Fruit fly (Drosophila melanogaster) whole organism, embryonic: ENCODE results near the gene CG3544.

ENCODE experiments used
- Abd-B ChIP-seq: fragments of 200-800 bp; sonication (Bioruptor generic); optimal IDR thresholded peaks from 2 replicates; lab custom pipeline; 2018; ENCODE audit warnings: missing biosample characterization, mild to moderate bottlenecking, missing genetic modification characterization, moderate library complexity
- Antp ChIP-seq: fragments of 200-800 bp; sonication (Bioruptor generic); optimal IDR thresholded peaks from 3 replicates; lab custom pipeline; 2016; ENCODE audit warnings: missing biosample characterization, missing genetic modification characterization
- CG12219 ChIP-seq: fragments of 200-800 bp; sonication (Bioruptor generic); optimal IDR thresholded peaks from 3 replicates; lab custom pipeline; 2018; ENCODE audit warnings: missing biosample characterization, mild to moderate bottlenecking, missing genetic modification characterization
- CG12744 ChIP-seq: fragments of 200-800 bp; sonication (Bioruptor generic); optimal IDR thresholded peaks from 2 replicates; lab custom pipeline; 2016; ENCODE audit warnings: missing biosample characterization, missing genetic modification characterization
- CG15011 ChIP-seq: fragments of 200-800 bp; sonication (Bioruptor generic); optimal IDR thresholded peaks from 3 replicates; lab custom pipeline; 2018; ENCODE audit warnings: missing biosample characterization, mild to moderate bottlenecking, missing genetic modification characterization
- CG15696 ChIP-seq: fragments of 200-800 bp; sonication (Bioruptor generic); optimal IDR thresholded peaks from 2 replicates; lab custom pipeline; 2019; ENCODE audit warnings: missing biosample characterization, mild to moderate bottlenecking, missing genetic modification characterization, moderate library complexity
- CG16813 ChIP-seq: fragments of 200-800 bp; sonication (Bioruptor generic); IDR thresholded peaks from 3 replicates; pipeline ENCODE4 v1.3.6; 2022; ENCODE audit warnings: missing biosample characterization, missing genetic modification characterization; ENCODE audit not compliant: partially characterized antibody
- CG18476 ChIP-seq: fragments of 200-800 bp; sonication (Bioruptor generic); optimal IDR thresholded peaks from 2 replicates; lab custom pipeline; 2016; ENCODE audit warnings: missing biosample characterization, mild to moderate bottlenecking, missing genetic modification characterization
- CG30403 ChIP-seq: fragments of 200-800 bp; sonication (Bioruptor generic); optimal IDR thresholded peaks from 3 replicates; lab custom pipeline; 2016; ENCODE audit warnings: missing biosample characterization, missing genetic modification characterization
- CG31365 ChIP-seq: fragments of 200-800 bp; sonication (Bioruptor generic); optimal IDR thresholded peaks from 2 replicates; lab custom pipeline; 2018; ENCODE audit warnings: missing biosample characterization, mild to moderate bottlenecking, missing genetic modification characterization
- CG31388 ChIP-seq: fragments of 200-800 bp; sonication (Bioruptor generic); optimal IDR thresholded peaks from 2 replicates; lab custom pipeline; 2016; ENCODE audit warnings: missing biosample characterization, missing genetic modification characterization
- CG34422 ChIP-seq: fragments of 200-800 bp; sonication (Bioruptor generic); IDR thresholded peaks from 3 replicates; pipeline ENCODE4 v1.3.6; 2022; ENCODE audit warnings: missing biosample characterization, missing genetic modification characterization
- CG4282 ChIP-seq: fragments of 200-800 bp; sonication (Bioruptor generic); optimal IDR thresholded peaks from 2 replicates; lab custom pipeline; 2016; ENCODE audit warnings: missing biosample characterization, missing genetic modification characterization
- CG4424 ChIP-seq: fragments of 200-800 bp; sonication (Bioruptor generic); optimal IDR thresholded peaks from 3 replicates; lab custom pipeline; 2016; ENCODE audit warnings: missing biosample characterization, missing genetic modification characterization
- CG4820 ChIP-seq: fragments of 200-800 bp; sonication (Bioruptor generic); optimal IDR thresholded peaks from 3 replicates; lab custom pipeline; 2016; ENCODE audit warnings: missing biosample characterization, missing genetic modification characterization
- CG7271 ChIP-seq: fragments of 200-800 bp; sonication (Bioruptor generic); optimal IDR thresholded peaks from 2 replicates; lab custom pipeline; 2018; ENCODE audit warnings: missing biosample characterization, mild to moderate bottlenecking, missing genetic modification characterization, moderate library complexity
- CG7357 ChIP-seq: fragments of 200-800 bp; sonication (Bioruptor generic); IDR thresholded peaks from 3 replicates; pipeline ENCODE4 v1.3.6; 2022; ENCODE audit warnings: missing biosample characterization, missing genetic modification characterization
- CG7839 ChIP-seq: fragments of 200-800 bp; sonication (Bioruptor generic); optimal IDR thresholded peaks from 3 replicates; lab custom pipeline; 2018; ENCODE audit warnings: missing biosample characterization, mild to moderate bottlenecking, missing genetic modification characterization, moderate library complexity
- D ChIP-seq, 2 experiments: fragments of 200-800 bp in 1 of 2; fragments of >200 bp in 1 of 2; sonication (Bioruptor generic) in 1 of 2; optimal IDR thresholded peaks; 2 replicates in 1 of 2; 3 replicates in 1 of 2; lab custom pipeline; 2017; ENCODE audit warnings: mild to moderate bottlenecking in 1 of 2, missing biosample characterization in 1 of 2, missing genetic modification characterization in 1 of 2, missing genetic modification reagents in 1 of 2
- Dbx ChIP-seq: fragments of 200-800 bp; sonication (Bioruptor generic); IDR thresholded peaks from 3 replicates; pipeline ENCODE4 v1.3.6; 2022; ENCODE audit warnings: missing biosample characterization, missing genetic modification characterization
- Dip2 ChIP-seq: fragments of 200-800 bp; sonication (Bioruptor generic); IDR thresholded peaks from 2 replicates; pipeline ENCODE4 v1.3.6; 2022; ENCODE audit warnings: missing biosample characterization, missing genetic modification characterization
- Dll ChIP-seq: fragments of 200-800 bp; sonication (Bioruptor generic); IDR thresholded peaks from 4 replicates; pipeline ENCODE4 v1.3.6; 2022; ENCODE audit warnings: missing biosample characterization, missing genetic modification characterization; ENCODE audit not compliant: partially characterized antibody
- E2f1 ChIP-seq: fragments of 200-800 bp; sonication (Bioruptor generic); IDR thresholded peaks from 2 replicates; pipeline ENCODE4 v1.3.6; 2022; ENCODE audit warnings: missing biosample characterization, missing genetic modification characterization
- Ets65A ChIP-seq: fragments of 200-800 bp; sonication (Bioruptor generic); peaks from one replicate; lab custom pipeline; 2016; ENCODE audit warnings: missing biosample characterization, missing genetic modification characterization
- Fer3 ChIP-seq: fragments of 200-800 bp; sonication (Bioruptor generic); optimal IDR thresholded peaks from 2 replicates; lab custom pipeline; 2018; ENCODE audit warnings: missing biosample characterization, mild to moderate bottlenecking, missing genetic modification characterization, moderate library complexity
- H2.0 ChIP-seq: fragments of 200-800 bp; sonication (Bioruptor generic); IDR thresholded peaks from 2 replicates; pipeline ENCODE4 v1.3.6; 2022; ENCODE audit warnings: missing biosample characterization, missing genetic modification characterization
- Hey ChIP-seq: fragments of 200-800 bp; sonication (Bioruptor generic); optimal IDR thresholded peaks from 3 replicates; lab custom pipeline; 2018; ENCODE audit warnings: missing biosample characterization, mild to moderate bottlenecking, missing genetic modification characterization
- NC2α ChIP-seq: fragments of 200-800 bp; sonication (Bioruptor generic); optimal IDR thresholded peaks from 2 replicates; lab custom pipeline; 2016; ENCODE audit warnings: missing biosample characterization, missing genetic modification characterization
- Ravus ChIP-seq: fragments of 200-800 bp; sonication (Bioruptor generic); IDR thresholded peaks from 2 replicates; pipeline ENCODE4 v1.3.6; 2022; ENCODE audit warnings: missing biosample characterization, missing genetic modification characterization
- Rfx ChIP-seq: fragments of 200-800 bp; sonication (Bioruptor generic); IDR thresholded peaks from 2 replicates; pipeline ENCODE4 v1.3.6; 2022; ENCODE audit warnings: missing biosample characterization, missing genetic modification characterization
- Six4 ChIP-seq: fragments of 200-800 bp; sonication (Bioruptor generic); optimal IDR thresholded peaks from 2 replicates; lab custom pipeline; 2016; ENCODE audit warnings: missing biosample characterization, missing genetic modification characterization
- ara ChIP-seq: fragments of 200-800 bp; sonication (Bioruptor generic); IDR thresholded peaks from 2 replicates; pipeline ENCODE4 v1.3.6; 2022; ENCODE audit warnings: missing biosample characterization, missing genetic modification characterization
- chinmo ChIP-seq: fragments of 200-800 bp; sonication (Bioruptor generic); IDR thresholded peaks from 4 replicates; pipeline ENCODE4 v1.3.6; 2022; ENCODE audit warnings: missing biosample characterization, missing genetic modification characterization; ENCODE audit not compliant: partially characterized antibody
- da ChIP-seq: fragments of 200-800 bp; sonication (Bioruptor generic); optimal IDR thresholded peaks from 2 replicates; lab custom pipeline; 2016; ENCODE audit warnings: missing biosample characterization, missing genetic modification characterization
- danr ChIP-seq: fragments of 200-800 bp; sonication (Bioruptor generic); IDR thresholded peaks from 2 replicates; pipeline ENCODE4 v1.3.6; 2022; ENCODE audit warnings: missing biosample characterization, missing genetic modification characterization
- emc ChIP-seq: fragments of 200-800 bp; sonication (Bioruptor generic); optimal IDR thresholded peaks from 2 replicates; lab custom pipeline; 2016; ENCODE audit warnings: missing biosample characterization, missing genetic modification characterization
- ftz-f1 ChIP-seq: fragments of 200-800 bp; sonication (Bioruptor generic); optimal IDR thresholded peaks from 2 replicates; lab custom pipeline; 2016; ENCODE audit warnings: missing biosample characterization, missing genetic modification characterization
- gro ChIP-seq: fragments of 200-800 bp; sonication (Bioruptor generic); optimal IDR thresholded peaks from 2 replicates; lab custom pipeline; 2016; ENCODE audit warnings: missing biosample characterization, missing genetic modification characterization
- hb ChIP-seq: fragments of 200-800 bp; sonication (Bioruptor generic); IDR thresholded peaks from 3 replicates; pipeline ENCODE4 v1.3.6; 2022; ENCODE audit warnings: missing biosample characterization, missing genetic modification characterization; ENCODE audit not compliant: partially characterized antibody
- otp ChIP-seq: fragments of 200-800 bp; sonication (Bioruptor generic); IDR thresholded peaks from 3 replicates; pipeline ENCODE4, ENCODE4 v1.3.6; 2022; ENCODE audit warnings: missing biosample characterization, missing genetic modification characterization
- pita ChIP-seq: fragments of 200-800 bp; sonication (Bioruptor generic); optimal IDR thresholded peaks from 2 replicates; lab custom pipeline; 2017; ENCODE audit warnings: missing biosample characterization, mild to moderate bottlenecking, missing genetic modification characterization
- pnt ChIP-seq: fragments of 200-800 bp; sonication (Bioruptor generic); optimal IDR thresholded peaks from 3 replicates; lab custom pipeline; 2016; ENCODE audit warnings: missing biosample characterization, missing genetic modification characterization
- prd ChIP-seq, 3 experiments: fragments of >200 bp in 2 of 3; fragments of 200-800 bp in 1 of 3; sonication (Bioruptor generic) in 1 of 3; optimal IDR thresholded peaks in 2 of 3; IDR thresholded peaks in 1 of 3; 2 replicates in 2 of 3; 3 replicates in 1 of 3; pipeline versions ENCODE4 v1.3.6 to Lab custom; 2017 to 2022; ENCODE audit warnings: missing biosample characterization in 1 of 3, missing genetic modification characterization in 1 of 3
- pros ChIP-seq: fragments of 200-800 bp; sonication (Bioruptor generic); optimal IDR thresholded peaks from 3 replicates; lab custom pipeline; 2019; ENCODE audit warnings: missing biosample characterization, mild to moderate bottlenecking, missing genetic modification characterization, moderate library complexity
- sima ChIP-seq: fragments of 200-800 bp; sonication (Bioruptor generic); optimal IDR thresholded peaks from 2 replicates; lab custom pipeline; 2016; ENCODE audit warnings: missing biosample characterization, missing genetic modification characterization
- so ChIP-seq: fragments of 200-800 bp; sonication (Bioruptor generic); IDR thresholded peaks from 3 replicates; pipeline ENCODE4 v1.3.6; 2022; ENCODE audit warnings: missing biosample characterization, missing genetic modification characterization
- tgo ChIP-seq: fragments of 200-800 bp; sonication (Bioruptor generic); IDR thresholded peaks from 3 replicates; pipeline ENCODE4 v1.3.6; 2022; ENCODE audit warnings: missing biosample characterization, missing genetic modification characterization
- tll ChIP-seq, 2 experiments: fragments of 200-800 bp in 1 of 2; fragments of >200 bp in 1 of 2; sonication (Bioruptor generic) in 1 of 2; optimal IDR thresholded peaks; 2 replicates each; lab custom pipeline; 2017 to 2019; ENCODE audit warnings: missing biosample characterization in 2 of 2, missing genetic modification characterization in 2 of 2, mild to moderate bottlenecking in 1 of 2, moderate library complexity in 1 of 2
- unc-4 ChIP-seq: fragments of 200-800 bp; sonication (Bioruptor generic); IDR thresholded peaks from 2 replicates; pipeline ENCODE4 v1.3.6; 2022; ENCODE audit warnings: missing biosample characterization, missing genetic modification characterization; ENCODE audit not compliant: partially characterized antibody

Gene CG3544

dm6 chr2L:827516-828362, 43.6 kb downstream of the CG3544 start (continued):
- TF ChIP-seq prd (optimal IDR thresholded peaks at IDR 0.05; lab: Kevin White, UChicago) (no peak), prd (GFP tag; IDR thresholded peaks at IDR 0.05; lab: Robert Waterston, UW) (peak; percentile 21; the same call in 1 of the 3 replicates), da (GFP tag; lab: Kevin White, UChicago) (no peak), Antp (no peak), CG7271 (no peak), CG34422 (GFP tag; lab: Robert Waterston, UW) (no peak), CG16813 (no peak), Dbx (no peak), Dll (GFP tag; lab: Robert Waterston, UW) (no peak), E2f1 (GFP tag; lab: Robert Waterston, UW) (no peak), D (optimal IDR thresholded peaks at IDR 0.05; lab: Kevin White, UChicago) (no peak), D (GFP tag; optimal IDR thresholded peaks at IDR 0.05; lab: Kevin White, UChicago) (peak; percentile 62), H2.0 (GFP tag; lab: Robert Waterston, UW) (no peak), otp (GFP tag; lab: Robert Waterston, UW) (no peak), CG15696 (tag; lab: Kevin White, UChicago) (peak; percentile 19), chinmo (GFP tag; lab: Robert Waterston, UW) (0 out of 4 replicates have a peak, but pooled peaks have one; percentile 23), Ets65A (GFP tag; lab: Kevin White, UChicago) (no peak), Rfx (GFP tag; lab: Robert Waterston, UW) (no peak), ara (GFP tag; lab: Robert Waterston, UW) (no peak), ftz-f1 (GFP tag; lab: Kevin White, UChicago) (no peak), Ravus (no peak), CG7357 (GFP tag; lab: Robert Waterston, UW) (no peak), CG31388 (GFP tag; lab: Kevin White, UChicago) (no peak), pita (GFP tag; lab: Kevin White, UChicago) (no peak), Hey (no peak), CG7839 (tag; lab: Kevin White, UChicago) (no peak), CG18476 (GFP tag; lab: Kevin White, UChicago) (no peak), CG4282 (GFP tag; lab: Kevin White, UChicago) (no peak), NC2α (GFP tag; lab: Kevin White, UChicago) (no peak), unc-4 (GFP tag; lab: Robert Waterston, UW) (no peak), danr (GFP tag; lab: Robert Waterston, UW) (no peak), emc (GFP tag; lab: Kevin White, UChicago) (no peak), CG30403 (GFP tag; lab: Kevin White, UChicago) (peak; percentile 63), CG15011 (no peak), tgo (GFP tag; lab: Robert Waterston, UW) (no peak), Abd-B (GFP tag; lab: Kevin White, UChicago) (no peak), sima (no peak), pros (GFP tag; lab: Kevin White, UChicago) (peak; percentile 17), gro (GFP tag; lab: Kevin White, UChicago) (no peak), CG4820 (no peak), CG31365 (tag; lab: Kevin White, UChicago) (no peak), pnt (GFP tag; lab: Kevin White, UChicago) (no peak), CG12744 (GFP tag; lab: Kevin White, UChicago) (no peak), Six4 (peak; percentile 7), hb (GFP tag; lab: Robert Waterston, UW) (no peak), CG12219 (no peak), Dip2 (GFP tag; lab: Robert Waterston, UW) (no peak), CG4424 (GFP tag; lab: Kevin White, UChicago) (peak; percentile 30), Fer3 (tag; lab: Kevin White, UChicago) (no peak), tll (GFP tag; optimal IDR thresholded peaks at IDR 0.05; lab: Kevin White, UChicago) (no peak), so (GFP tag; lab: Robert Waterston, UW) (0 out of 3 replicates have a peak, but pooled peaks have one; percentile 11)
